Worm (Caenorhabditis elegans) whole organism, L2 larva: ENCODE measurements around the gene srh-1.

Experiments
- C34F6.9 ChIP-seq: fragments of 150-350 bp; optimal IDR thresholded peaks from 2 replicates; lab custom pipeline; 2014; ENCODE audit warnings: missing biosample characterization, missing genetic modification characterization
- F13H6.1 ChIP-seq: sonication (generic microtip); optimal IDR thresholded peaks from 2 replicates; lab custom pipeline; 2016; ENCODE audit warnings: missing genetic modification characterization, missing compliant biosample characterization
- R02D3.7 ChIP-seq: fragments of 150-350 bp; optimal IDR thresholded peaks from 2 replicates; lab custom pipeline; 2014; ENCODE audit warnings: missing biosample characterization, missing genetic modification characterization
- Y55F3AM.14 ChIP-seq: fragments of 200-800 bp; sonication (Bioruptor generic); optimal IDR thresholded peaks from 2 replicates; lab custom pipeline; 2018; ENCODE audit warnings: mild to moderate bottlenecking, missing genetic modification characterization, missing compliant biosample characterization
- ZK546.5 ChIP-seq: sonication (generic microtip); optimal IDR thresholded peaks from 2 replicates; lab custom pipeline; 2017; ENCODE audit warnings: missing biosample characterization, missing genetic modification characterization
- alr-1 ChIP-seq: fragments of 150-350 bp; optimal IDR thresholded peaks from 2 replicates; lab custom pipeline; 2014; ENCODE audit warnings: missing biosample characterization, missing genetic modification characterization
- aly-2 ChIP-seq: fragments of 150-350 bp; optimal IDR thresholded peaks from 2 replicates; lab custom pipeline; 2014; ENCODE audit warnings: missing biosample characterization, missing genetic modification characterization
- ama-1 ChIP-seq: fragments of 150-350 bp; optimal IDR thresholded peaks from 2 replicates; lab custom pipeline; 2018; ENCODE audit warnings: inconsistent platforms
- blmp-1 ChIP-seq: sonication (generic microtip); optimal IDR thresholded peaks from 2 replicates; lab custom pipeline; 2017; ENCODE audit warnings: missing genetic modification characterization, mild to moderate bottlenecking, missing compliant biosample characterization, antibody characterized with exemption, moderate library complexity; ENCODE audit not compliant: insufficient read depth
- ceh-16 ChIP-seq: fragments of 150-350 bp; optimal IDR thresholded peaks from 2 replicates; lab custom pipeline; 2014; ENCODE audit warnings: missing biosample characterization, missing genetic modification characterization
- ceh-82 ChIP-seq: fragments of 150-350 bp; optimal IDR thresholded peaks from 2 replicates; lab custom pipeline; 2014; ENCODE audit warnings: missing biosample characterization, missing genetic modification characterization
- crh-2 ChIP-seq: sonication (generic microtip); optimal IDR thresholded peaks from 2 replicates; lab custom pipeline; 2017; ENCODE audit warnings: missing biosample characterization, missing genetic modification characterization
- dmd-4 ChIP-seq: sonication (generic microtip); optimal IDR thresholded peaks from 2 replicates; lab custom pipeline; 2017; ENCODE audit warnings: missing biosample characterization, missing genetic modification characterization
- egl-27 ChIP-seq: sonication (generic microtip); optimal IDR thresholded peaks from 3 replicates; lab custom pipeline; 2017; ENCODE audit warnings: missing biosample characterization, missing genetic modification reagents, missing genetic modification characterization
- elt-1 ChIP-seq: fragments of 150-350 bp; optimal IDR thresholded peaks from 2 replicates; lab custom pipeline; 2014; ENCODE audit warnings: missing biosample characterization, missing genetic modification characterization
- elt-3 ChIP-seq: sonication (generic microtip); optimal IDR thresholded peaks from 2 replicates; lab custom pipeline; 2017; ENCODE audit warnings: missing biosample characterization, missing genetic modification characterization
- fos-1 ChIP-seq: fragments of 150-350 bp; optimal IDR thresholded peaks from 2 replicates; lab custom pipeline; 2014; ENCODE audit warnings: missing biosample characterization, missing genetic modification characterization
- gmeb-1 ChIP-seq: fragments of 150-350 bp; optimal IDR thresholded peaks from 2 replicates; lab custom pipeline; 2014; ENCODE audit warnings: missing biosample characterization, missing genetic modification characterization
- lin-11 ChIP-seq: fragments of 150-350 bp; sonication (generic microtip); optimal IDR thresholded peaks from 2 replicates; lab custom pipeline; 2014; ENCODE audit warnings: missing biosample characterization, missing genetic modification characterization, inconsistent platforms, mixed read lengths
- lin-13 ChIP-seq: fragments of 150-350 bp; optimal IDR thresholded peaks from 2 replicates; lab custom pipeline; 2014; ENCODE audit warnings: missing biosample characterization, missing genetic modification reagents, missing genetic modification characterization
- lin-39 ChIP-seq: fragments of 150-350 bp; optimal IDR thresholded peaks from 2 replicates; lab custom pipeline; 2014; ENCODE audit warnings: missing biosample characterization, missing genetic modification reagents, missing genetic modification characterization
- lsy-2 ChIP-seq, 2 experiments: fragments of 150-350 bp in 1 of 2; sonication (generic microtip) in 1 of 2; optimal IDR thresholded peaks; 2 replicates each; lab custom pipeline; 2014 to 2017; ENCODE audit warnings: missing biosample characterization in 2 of 2, missing genetic modification characterization in 2 of 2
- mab-5 ChIP-seq: fragments of 150-350 bp; optimal IDR thresholded peaks from 2 replicates; lab custom pipeline; 2014; ENCODE audit warnings: missing biosample characterization, missing genetic modification characterization
- mbf-1 ChIP-seq: sonication (generic microtip); optimal IDR thresholded peaks from 2 replicates; lab custom pipeline; 2017; ENCODE audit warnings: missing biosample characterization, missing genetic modification characterization
- mdl-1 ChIP-seq, 2 experiments: fragments of 150-350 bp in 1 of 2; sonication (generic microtip) in 1 of 2; optimal IDR thresholded peaks; 2 replicates each; lab custom pipeline; 2017; ENCODE audit warnings: missing biosample characterization in 2 of 2, missing genetic modification characterization in 2 of 2
- nhr-10 ChIP-seq: sonication (generic microtip); optimal IDR thresholded peaks from 2 replicates; lab custom pipeline; 2017; ENCODE audit warnings: missing biosample characterization, missing genetic modification characterization
- nhr-11 ChIP-seq: fragments of 150-350 bp; optimal IDR thresholded peaks from 2 replicates; lab custom pipeline; 2014; ENCODE audit warnings: missing biosample characterization, missing genetic modification characterization
- nhr-12 ChIP-seq: fragments of 150-350 bp; optimal IDR thresholded peaks from 2 replicates; lab custom pipeline; 2014; ENCODE audit warnings: missing biosample characterization, missing genetic modification characterization
- nhr-129 ChIP-seq: fragments of 150-350 bp; optimal IDR thresholded peaks from 2 replicates; lab custom pipeline; 2014; ENCODE audit warnings: missing biosample characterization, missing genetic modification characterization
- nhr-21 ChIP-seq: fragments of 150-350 bp; optimal IDR thresholded peaks from 2 replicates; lab custom pipeline; 2014; ENCODE audit warnings: missing biosample characterization, missing genetic modification characterization
- nhr-23 ChIP-seq: fragments of 150-350 bp; optimal IDR thresholded peaks from 2 replicates; lab custom pipeline; 2014; ENCODE audit warnings: missing biosample characterization, missing genetic modification reagents, missing genetic modification characterization
- nhr-237 ChIP-seq: fragments of 150-350 bp; optimal IDR thresholded peaks from 2 replicates; lab custom pipeline; 2014; ENCODE audit warnings: missing biosample characterization, missing genetic modification characterization
- nhr-25 ChIP-seq: fragments of 150-350 bp; sonication (generic microtip); optimal IDR thresholded peaks from 3 replicates; lab custom pipeline; 2014; ENCODE audit warnings: missing biosample characterization, missing genetic modification characterization
- nhr-6 ChIP-seq: fragments of 150-350 bp; optimal IDR thresholded peaks from 2 replicates; lab custom pipeline; 2014; ENCODE audit warnings: missing biosample characterization, missing genetic modification characterization
- nhr-77 ChIP-seq: fragments of 150-350 bp; optimal IDR thresholded peaks from 2 replicates; lab custom pipeline; 2014; ENCODE audit warnings: missing biosample characterization, missing genetic modification characterization
- peb-1 ChIP-seq: fragments of 150-350 bp; optimal IDR thresholded peaks from 2 replicates; lab custom pipeline; 2014; ENCODE audit warnings: missing biosample characterization, missing genetic modification characterization
- sem-4 ChIP-seq: fragments of 150-350 bp; optimal IDR thresholded peaks from 2 replicates; lab custom pipeline; 2014; ENCODE audit warnings: missing biosample characterization, missing genetic modification reagents, missing genetic modification characterization
- skn-1 ChIP-seq: sonication (generic microtip); optimal IDR thresholded peaks from 2 replicates; lab custom pipeline; 2017; ENCODE audit warnings: missing biosample characterization, missing genetic modification characterization
- sma-3 ChIP-seq: sonication (generic microtip); optimal IDR thresholded peaks from 2 replicates; lab custom pipeline; 2016; ENCODE audit warnings: missing genetic modification reagents, missing genetic modification characterization, missing compliant biosample characterization
- sma-9 ChIP-seq, 2 experiments: fragments of 150-350 bp in 1 of 2; sonication (generic microtip) in 1 of 2; optimal IDR thresholded peaks; 2 replicates each; lab custom pipeline; 2014 to 2016; ENCODE audit warnings: missing genetic modification characterization in 2 of 2, mild to moderate bottlenecking in 1 of 2, missing biosample characterization in 1 of 2, missing compliant biosample characterization in 1 of 2, missing genetic modification reagents in 1 of 2, moderate library complexity in 1 of 2
- snpc-4 ChIP-seq: fragments of 150-350 bp; optimal IDR thresholded peaks from 2 replicates; lab custom pipeline; 2014; ENCODE audit warnings: missing biosample characterization, missing genetic modification characterization
- unc-39 ChIP-seq: fragments of 150-350 bp; optimal IDR thresholded peaks from 2 replicates; lab custom pipeline; 2014; ENCODE audit warnings: missing biosample characterization, missing genetic modification characterization
- unc-55 ChIP-seq: fragments of 150-350 bp; sonication (generic microtip); optimal IDR thresholded peaks from 3 replicates; lab custom pipeline; 2014; ENCODE audit warnings: missing biosample characterization, missing genetic modification reagents, missing genetic modification characterization
- unc-62 ChIP-seq: fragments of 150-350 bp; optimal IDR thresholded peaks from 2 replicates; lab custom pipeline; 2014; ENCODE audit warnings: missing biosample characterization, missing genetic modification reagents, missing genetic modification characterization
- zag-1 ChIP-seq: fragments of 150-350 bp; optimal IDR thresholded peaks from 2 replicates; lab custom pipeline; 2014; ENCODE audit warnings: missing biosample characterization, missing genetic modification characterization
- ztf-1 ChIP-seq: fragments of 200-800 bp; sonication (Bioruptor generic); conservative IDR thresholded peaks from 2 replicates; pipeline ENCODE4 v1.3.6; 2022; ENCODE audit warnings: missing genetic modification characterization, missing compliant biosample characterization
- ztf-11 ChIP-seq: sonication (generic microtip); optimal IDR thresholded peaks from 2 replicates; lab custom pipeline; 2017; ENCODE audit warnings: missing biosample characterization, missing genetic modification characterization
- ztf-4 ChIP-seq: fragments of 150-350 bp; optimal IDR thresholded peaks from 2 replicates; lab custom pipeline; 2014; ENCODE audit warnings: missing biosample characterization, missing genetic modification characterization

Gene srh-1

DNA sequence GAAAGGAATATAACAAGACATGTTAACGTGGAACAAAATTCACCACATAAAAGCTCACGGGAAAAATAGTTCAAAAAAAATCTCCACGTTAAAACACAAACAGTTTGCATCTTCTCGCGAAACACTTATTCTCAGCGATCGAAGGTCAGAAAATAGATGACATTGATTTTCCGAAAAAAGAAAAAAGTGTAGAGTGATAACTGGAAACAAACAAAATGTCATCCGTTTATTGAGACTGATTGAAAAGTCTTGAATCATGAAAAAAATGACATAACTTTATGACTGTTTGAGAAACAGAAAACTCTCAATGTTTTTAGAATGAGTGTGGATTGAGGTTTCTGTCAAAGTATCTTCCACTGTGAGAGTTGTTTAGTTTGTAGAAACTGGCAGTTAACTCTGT is 32.1 kb downstream of the srh-1 start, which contains the start of gene C55A6.4:
TSS of gene C55A6.4 (minus strand) at position 101 of the 400 bp plus-strand sequence.
- no peak for TF ChIP-seq blmp-1 (tag; lab: Kevin White, UChicago)
- no peak for TF ChIP-seq unc-62
- TF ChIP-seq, all 48 proteins: peak for 0

DNA sequence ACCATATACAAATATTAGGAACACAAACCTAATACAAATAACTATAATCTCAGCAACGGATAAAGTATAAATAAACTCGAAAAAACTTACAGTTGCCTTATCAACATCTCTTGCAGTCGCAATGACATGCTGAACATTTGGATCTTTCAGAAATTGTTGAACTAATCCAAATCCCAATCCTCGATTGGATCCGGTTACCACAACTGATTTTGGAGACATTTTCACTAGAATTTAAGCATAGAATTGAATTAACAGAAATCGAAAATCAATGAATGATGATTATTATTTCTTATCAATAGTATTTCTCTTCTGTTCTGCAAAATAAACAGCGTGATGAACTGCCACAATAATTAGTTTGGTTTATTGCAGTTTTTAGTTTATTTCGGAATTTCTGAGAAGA is 34.6 kb downstream of the srh-1 start, which contains the start of the genes C55A6.11 and C55A6.7:
TSS of gene C55A6.11 (plus strand) at position 301 of the 400 bp plus-strand sequence.
TSS of gene C55A6.7 (minus strand) at position 316 of the 400 bp plus-strand sequence.
- no peak for TF ChIP-seq nhr-11
- TF ChIP-seq F13H6.1 (tag; lab: Kevin White, UChicago): no peak
- no peak for TF ChIP-seq lin-13 (GFP tag; lab: Kevin White, UChicago)
- no peak for TF ChIP-seq zag-1
- no peak for TF ChIP-seq mab-5 (tag; lab: Kevin White, UChicago)
- no peak for TF ChIP-seq Y55F3AM.14 (GFP tag; lab: Kevin White, UChicago)
- no peak for TF ChIP-seq unc-62
- no peak for TF ChIP-seq nhr-77 (tag; lab: Kevin White, UChicago)

DNA sequence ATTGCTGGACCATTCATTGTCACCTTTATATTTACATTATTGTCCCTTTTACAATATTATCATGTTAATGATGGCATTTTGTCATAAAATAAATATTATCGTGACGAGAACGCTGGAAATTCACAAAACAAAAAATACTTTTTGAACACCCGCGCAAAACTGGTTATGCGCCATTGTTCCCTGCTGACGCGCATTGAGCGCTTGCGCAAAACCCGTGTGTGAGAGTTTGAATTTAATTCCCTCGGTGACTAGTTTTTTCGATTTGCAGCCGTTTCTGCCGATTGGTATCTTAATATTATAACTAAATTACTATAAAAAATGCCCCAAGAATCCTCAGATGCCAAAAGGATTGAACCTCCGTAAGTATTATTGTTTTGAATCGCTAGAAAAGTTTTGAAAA is 35.8 kb downstream of the srh-1 start, which contains the start of gene pafo-1:
TSS of gene pafo-1 (plus strand) at position 256 of the 400 bp plus-strand sequence.
- TF ChIP-seq skn-1: no peak
- peak; percentile 52 for TF ChIP-seq fos-1 (tag; lab: Kevin White, UChicago)
- no peak for TF ChIP-seq ceh-82 (tag; lab: Kevin White, UChicago)
- TF ChIP-seq unc-55 (GFP tag; lab: Kevin White, UChicago): peak; percentile 92
- peak; percentile 79 for TF ChIP-seq lin-11
- TF ChIP-seq snpc-4 (tag; lab: Kevin White, UChicago): peak; percentile 55
- TF ChIP-seq nhr-25 (tag; lab: Kevin White, UChicago): peak; percentile 91
- no peak for TF ChIP-seq elt-3 (tag; lab: Kevin White, UChicago)
- TF ChIP-seq gmeb-1 (tag; lab: Kevin White, UChicago): peak; percentile 99
- peak in 1 of 2 experiments; percentile 60 for TF ChIP-seq mdl-1 (tag; optimal IDR thresholded peaks at IDR 0.05; lab: Kevin White, UChicago)
- no peak for TF ChIP-seq unc-39 (tag; lab: Kevin White, UChicago)
- TF ChIP-seq elt-1 (tag; lab: Kevin White, UChicago): no peak
- peak; percentile 36 for TF ChIP-seq nhr-10 (tag; lab: Kevin White, UChicago)
- TF ChIP-seq nhr-23 (tag; lab: Kevin White, UChicago): no peak
- peak; percentile 58 for TF ChIP-seq zag-1
- TF ChIP-seq ceh-16: no peak
- TF ChIP-seq ztf-1 (GFP tag; lab: Robert Waterston, UW): no peak
- peak; percentile 41 for TF ChIP-seq blmp-1 (tag; lab: Kevin White, UChicago)
- no peak for TF ChIP-seq aly-2 (tag; lab: Kevin White, UChicago)
- TF ChIP-seq dmd-4 (tag; lab: Kevin White, UChicago): no peak
- peak; percentile 86 for TF ChIP-seq F13H6.1 (tag; lab: Kevin White, UChicago)
- no peak for TF ChIP-seq lin-39 (tag; lab: Kevin White, UChicago)
- TF ChIP-seq mab-5 (tag; lab: Kevin White, UChicago): peak; percentile 81
- TF ChIP-seq nhr-21: peak; percentile 75
- peak; percentile 87 to 93 for TF ChIP-seq lsy-2 (tag; optimal IDR thresholded peaks at IDR 0.05; lab: Kevin White, UChicago)
- peak; percentile 58 for TF ChIP-seq R02D3.7
- peak; percentile 49 for TF ChIP-seq nhr-6 (tag; lab: Kevin White, UChicago)
- TF ChIP-seq nhr-12 (tag; lab: Kevin White, UChicago): peak; percentile 5
- peak; percentile 37 for TF ChIP-seq ztf-4 (tag; lab: Kevin White, UChicago)
- TF ChIP-seq ZK546.5 (tag; lab: Kevin White, UChicago): no peak
- TF ChIP-seq unc-62: peak; percentile 31
- no peak for TF ChIP-seq ztf-11 (tag; lab: Kevin White, UChicago)
- TF ChIP-seq mbf-1 (tag; lab: Kevin White, UChicago): no peak
- TF ChIP-seq egl-27 (tag; lab: Kevin White, UChicago): peak; percentile 81
- peak; percentile 72 for TF ChIP-seq nhr-129 (tag; lab: Kevin White, UChicago)
- TF ChIP-seq sma-3 (GFP tag; lab: Kevin White, UChicago): peak; percentile 83
- peak; percentile 62 for TF ChIP-seq nhr-77 (tag; lab: Kevin White, UChicago)
- TF ChIP-seq sma-9 (GFP tag; optimal IDR thresholded peaks at IDR 0.05; lab: Kevin White, UChicago): peak; percentile 95
- TF ChIP-seq sma-9 (tag; optimal IDR thresholded peaks at IDR 0.05; lab: Kevin White, UChicago): no peak
- no peak for TF ChIP-seq ama-1
- TF ChIP-seq nhr-11: no peak
- peak; percentile 74 for TF ChIP-seq crh-2 (tag; lab: Kevin White, UChicago)
- peak; percentile 59 for TF ChIP-seq nhr-237
- TF ChIP-seq sem-4 (tag; lab: Kevin White, UChicago): peak; percentile 63
- peak; percentile 84 for TF ChIP-seq lin-13 (GFP tag; lab: Kevin White, UChicago)
- TF ChIP-seq Y55F3AM.14 (GFP tag; lab: Kevin White, UChicago): peak; percentile 46
- TF ChIP-seq C34F6.9 (tag; lab: Kevin White, UChicago): peak; percentile 91
- no peak for TF ChIP-seq alr-1 (tag; lab: Kevin White, UChicago)
- TF ChIP-seq peb-1 (tag; lab: Kevin White, UChicago): no peak
